Worm (Caenorhabditis elegans) whole organism, L3 larva: ENCODE data around the gene R09E12.9.

Source experiments
- R02D3.7 ChIP-seq: fragments of 150-350 bp; optimal IDR thresholded peaks from 2 replicates; lab custom pipeline; 2014; ENCODE audit warnings: missing biosample characterization, missing genetic modification characterization
- aly-2 ChIP-seq: fragments of 150-350 bp; optimal IDR thresholded peaks from 2 replicates; lab custom pipeline; 2014; ENCODE audit warnings: missing biosample characterization, missing genetic modification characterization
- ama-1 ChIP-seq: fragments of 150-350 bp; optimal IDR thresholded peaks from 2 replicates; lab custom pipeline; 2018
- ceh-16 ChIP-seq: sonication (generic microtip); optimal IDR thresholded peaks from 2 replicates; lab custom pipeline; 2017; ENCODE audit warnings: missing biosample characterization, missing genetic modification characterization
- ceh-28 ChIP-seq: fragments of 150-350 bp; optimal IDR thresholded peaks from 2 replicates; lab custom pipeline; 2014; ENCODE audit warnings: missing biosample characterization, missing genetic modification reagents, missing genetic modification characterization
- ceh-82 ChIP-seq: fragments of 150-350 bp; optimal IDR thresholded peaks from 2 replicates; lab custom pipeline; 2014; ENCODE audit warnings: missing biosample characterization, missing genetic modification characterization
- ceh-9 ChIP-seq: sonication (generic microtip); optimal IDR thresholded peaks from 2 replicates; lab custom pipeline; 2018; ENCODE audit warnings: missing biosample characterization, missing genetic modification characterization
- daf-12 ChIP-seq: fragments of 150-350 bp; optimal IDR thresholded peaks from 2 replicates; lab custom pipeline; 2014; ENCODE audit warnings: missing biosample characterization, missing genetic modification reagents, missing genetic modification characterization
- egl-5 ChIP-seq: fragments of 150-350 bp; optimal IDR thresholded peaks from 2 replicates; lab custom pipeline; 2017; ENCODE audit warnings: missing biosample characterization, missing genetic modification reagents, missing genetic modification characterization, inconsistent platforms
- elt-1 ChIP-seq: fragments of 150-350 bp; optimal IDR thresholded peaks from 2 replicates; lab custom pipeline; 2014; ENCODE audit warnings: missing biosample characterization, missing genetic modification characterization
- elt-3 ChIP-seq, 3 experiments: fragments of 150-350 bp in 1 of 3; sonication (generic microtip) in 2 of 3; optimal IDR thresholded peaks; 2 replicates in 2 of 3; 4 replicates in 1 of 3; lab custom pipeline; 2014 to 2017; ENCODE audit warnings: missing biosample characterization in 3 of 3, missing genetic modification characterization in 3 of 3
- eor-1 ChIP-seq, 2 experiments: fragments of 150-350 bp; optimal IDR thresholded peaks; 2 replicates each; lab custom pipeline; 2014 to 2018; ENCODE audit warnings: missing biosample characterization in 2 of 2, missing genetic modification characterization in 2 of 2
- fkh-10 ChIP-seq: sonication (generic microtip); optimal IDR thresholded peaks from 2 replicates; lab custom pipeline; 2017; ENCODE audit warnings: missing biosample characterization, missing genetic modification reagents, missing genetic modification characterization
- fkh-2 ChIP-seq: fragments of 150-350 bp; optimal IDR thresholded peaks from 2 replicates; lab custom pipeline; 2014; ENCODE audit warnings: missing biosample characterization, missing genetic modification reagents, missing genetic modification characterization
- fos-1 ChIP-seq: fragments of 150-350 bp; optimal IDR thresholded peaks from 2 replicates; lab custom pipeline; 2014; ENCODE audit warnings: missing biosample characterization, missing genetic modification characterization
- hmg-11 ChIP-seq: sonication (generic microtip); optimal IDR thresholded peaks from 2 replicates; lab custom pipeline; 2016; ENCODE audit warnings: missing genetic modification characterization, missing compliant biosample characterization
- jun-1 ChIP-seq: fragments of 150-350 bp; optimal IDR thresholded peaks from 2 replicates; lab custom pipeline; 2014; ENCODE audit warnings: missing biosample characterization, missing genetic modification reagents, missing genetic modification characterization
- lin-15B ChIP-seq: fragments of 150-350 bp; optimal IDR thresholded peaks from 2 replicates; lab custom pipeline; 2014; ENCODE audit warnings: missing biosample characterization, missing genetic modification characterization
- lin-39 ChIP-seq: fragments of 150-350 bp; optimal IDR thresholded peaks from 2 replicates; lab custom pipeline; 2018; ENCODE audit warnings: missing biosample characterization, missing genetic modification reagents, missing genetic modification characterization
- lsy-12 ChIP-seq: sonication (generic microtip); optimal IDR thresholded peaks from 2 replicates; lab custom pipeline; 2016; ENCODE audit warnings: mild to moderate bottlenecking, missing genetic modification characterization, missing compliant biosample characterization
- mdl-1 ChIP-seq: fragments of 150-350 bp; optimal IDR thresholded peaks from 2 replicates; lab custom pipeline; 2014; ENCODE audit warnings: missing biosample characterization, missing genetic modification characterization
- mml-1 ChIP-seq: fragments of 150-350 bp; sonication (generic microtip); optimal IDR thresholded peaks from 3 replicates; lab custom pipeline; 2014; ENCODE audit warnings: missing biosample characterization, missing genetic modification characterization
- nfya-1 ChIP-seq: sonication (generic microtip); optimal IDR thresholded peaks from 2 replicates; lab custom pipeline; 2017; ENCODE audit warnings: missing genetic modification characterization, mild to moderate bottlenecking, missing compliant biosample characterization, antibody characterized with exemption, moderate library complexity; ENCODE audit not compliant: insufficient read depth
- nhr-11 ChIP-seq: fragments of 150-350 bp; optimal IDR thresholded peaks from 2 replicates; lab custom pipeline; 2014; ENCODE audit warnings: missing biosample characterization, missing genetic modification characterization
- nhr-23 ChIP-seq: fragments of 150-350 bp; optimal IDR thresholded peaks from 2 replicates; lab custom pipeline; 2014; ENCODE audit warnings: missing biosample characterization, missing genetic modification reagents, missing genetic modification characterization
- nhr-237 ChIP-seq: fragments of 150-350 bp; optimal IDR thresholded peaks from 2 replicates; lab custom pipeline; 2014; ENCODE audit warnings: missing biosample characterization, missing genetic modification characterization
- nhr-25 ChIP-seq: sonication (generic microtip); optimal IDR thresholded peaks from 2 replicates; lab custom pipeline; 2017; ENCODE audit warnings: missing biosample characterization, missing genetic modification characterization
- nhr-43 ChIP-seq: sonication (generic microtip); optimal IDR thresholded peaks from 2 replicates; lab custom pipeline; 2016; ENCODE audit warnings: mild to moderate bottlenecking, missing genetic modification characterization, missing compliant biosample characterization; ENCODE audit not compliant: poor library complexity, severe bottlenecking
- nhr-67 ChIP-seq: fragments of 150-350 bp; optimal IDR thresholded peaks from 2 replicates; lab custom pipeline; 2014; ENCODE audit warnings: missing biosample characterization, missing genetic modification characterization
- nhr-76 ChIP-seq: fragments of 150-350 bp; sonication (generic microtip); optimal IDR thresholded peaks from 5 replicates; lab custom pipeline; 2014; ENCODE audit warnings: missing biosample characterization, missing genetic modification characterization
- nhr-77 ChIP-seq: fragments of 150-350 bp; optimal IDR thresholded peaks from 2 replicates; lab custom pipeline; 2014; ENCODE audit warnings: missing biosample characterization, missing genetic modification characterization
- pha-4 ChIP-seq: fragments of 150-350 bp; optimal IDR thresholded peaks from 2 replicates; lab custom pipeline; 2014; ENCODE audit warnings: missing biosample characterization, missing genetic modification reagents, missing genetic modification characterization
- sea-2 ChIP-seq: fragments of 150-350 bp; sonication (generic microtip); optimal IDR thresholded peaks from 4 replicates; lab custom pipeline; 2014; ENCODE audit warnings: missing biosample characterization, missing genetic modification reagents, missing genetic modification characterization
- skn-1 ChIP-seq: fragments of 150-350 bp; optimal IDR thresholded peaks from 2 replicates; lab custom pipeline; 2014; ENCODE audit warnings: missing biosample characterization, missing genetic modification characterization
- snpc-4 ChIP-seq: fragments of 150-350 bp; optimal IDR thresholded peaks from 2 replicates; lab custom pipeline; 2014; ENCODE audit warnings: missing biosample characterization, missing genetic modification characterization
- tbx-2 ChIP-seq: sonication (generic microtip); optimal IDR thresholded peaks from 2 replicates; lab custom pipeline; 2016; ENCODE audit warnings: mild to moderate bottlenecking, missing genetic modification characterization, missing compliant biosample characterization
- unc-39 ChIP-seq: sonication (generic microtip); optimal IDR thresholded peaks from 4 replicates; lab custom pipeline; 2017; ENCODE audit warnings: missing biosample characterization, missing genetic modification characterization
- unc-62 ChIP-seq: fragments of 150-350 bp; sonication (generic microtip); optimal IDR thresholded peaks from 4 replicates; lab custom pipeline; 2014; ENCODE audit warnings: missing biosample characterization, missing genetic modification reagents, missing genetic modification characterization
- ztf-4 ChIP-seq: fragments of 150-350 bp; optimal IDR thresholded peaks from 2 replicates; lab custom pipeline; 2014; ENCODE audit warnings: missing biosample characterization, missing genetic modification characterization

R09E12.9 gene

DNA sequence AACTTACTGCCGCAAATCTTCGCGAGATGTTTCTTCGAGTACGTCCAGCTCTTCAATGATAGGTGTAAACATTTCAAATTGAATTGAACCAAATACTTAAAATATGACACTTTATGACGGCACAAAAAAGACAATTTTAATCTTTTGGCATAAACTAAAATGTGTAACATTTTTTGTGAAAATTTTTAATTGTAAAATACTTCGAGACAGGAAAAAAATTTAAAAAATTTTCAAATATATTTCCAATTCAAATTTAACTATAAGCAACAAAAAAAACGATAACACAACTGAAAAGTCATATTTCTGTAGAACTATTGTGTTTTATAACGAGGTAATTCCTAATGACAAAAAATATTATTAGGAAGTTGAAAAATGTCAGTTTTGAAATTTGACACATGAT lies 15.5 kb upstream of the R09E12.9 start, which contains the start of gene C05E4.12:
Gene C05E4.12, minus strand, starts transcription at position 101 of the 400 bp plus-strand sequence.
- no peak for TF ChIP-seq ceh-16
- TF ChIP-seq nhr-25 (tag; lab: Kevin White, UChicago): no peak
- TF ChIP-seq nfya-1 (tag; lab: Kevin White, UChicago): no peak
- no peak for TF ChIP-seq unc-62
- no peak for TF ChIP-seq lin-39 (tag; lab: Kevin White, UChicago)
- TF ChIP-seq fkh-2: no peak
- no peak for TF ChIP-seq aly-2
- no peak for TF ChIP-seq tbx-2 (tag; lab: Kevin White, UChicago)
- TF ChIP-seq nhr-67 (tag; lab: Kevin White, UChicago): no peak
- TF ChIP-seq ama-1: no peak
- no peak for TF ChIP-seq jun-1 (tag; lab: Kevin White, UChicago)
- TF ChIP-seq R02D3.7: no peak
- TF ChIP-seq skn-1 (tag; lab: Kevin White, UChicago): no peak
- TF ChIP-seq nhr-23 (tag; lab: Kevin White, UChicago): no peak
- no peak for TF ChIP-seq nhr-11 (tag; lab: Kevin White, UChicago)
- no peak for TF ChIP-seq snpc-4 (tag; lab: Kevin White, UChicago)
- no peak for TF ChIP-seq nhr-77 (tag; lab: Kevin White, UChicago)
- no peak for TF ChIP-seq nhr-43

- no peak for TF ChIP-seq nhr-67 (tag; lab: Kevin White, UChicago)
- TF ChIP-seq jun-1 (tag; lab: Kevin White, UChicago): no peak
- TF ChIP-seq daf-12 (tag; lab: Kevin White, UChicago): no peak
- no peak for TF ChIP-seq lin-15B
- no peak for TF ChIP-seq lsy-12 (tag; lab: Kevin White, UChicago)
- TF ChIP-seq eor-1 (tag; optimal IDR thresholded peaks at IDR 0.05; lab: Kevin White, UChicago): no peak
- no peak for TF ChIP-seq elt-1 (tag; lab: Kevin White, UChicago)
These were observed 15.1 kb upstream of the R09E12.9 start, which contains the start of gene srp-2 for ce11 chrV:762340-762739. srp-2 (plus strand) TSS chrV:762640.

ce11 chrV:764732-765131 lies 12.7 kb upstream of the R09E12.9 start, which contains the start of gene str-238:
str-238 (plus strand) TSS chrV:765032.
- no peak for TF ChIP-seq nhr-25 (tag; lab: Kevin White, UChicago)
- TF ChIP-seq ztf-4 (tag; lab: Kevin White, UChicago): no peak
- TF ChIP-seq ceh-16: no peak
- TF ChIP-seq ama-1: no peak
- no peak for TF ChIP-seq skn-1 (tag; lab: Kevin White, UChicago)
- no peak for TF ChIP-seq sea-2 (GFP tag; lab: Kevin White, UChicago)
- no peak for TF ChIP-seq elt-1 (tag; lab: Kevin White, UChicago)
- TF ChIP-seq egl-5 (tag; lab: Kevin White, UChicago): no peak
- TF ChIP-seq daf-12 (tag; lab: Kevin White, UChicago): no peak
- TF ChIP-seq ceh-9: no peak
- no peak for TF ChIP-seq fkh-2
- TF ChIP-seq, all 47 proteins: peak for 0

DNA sequence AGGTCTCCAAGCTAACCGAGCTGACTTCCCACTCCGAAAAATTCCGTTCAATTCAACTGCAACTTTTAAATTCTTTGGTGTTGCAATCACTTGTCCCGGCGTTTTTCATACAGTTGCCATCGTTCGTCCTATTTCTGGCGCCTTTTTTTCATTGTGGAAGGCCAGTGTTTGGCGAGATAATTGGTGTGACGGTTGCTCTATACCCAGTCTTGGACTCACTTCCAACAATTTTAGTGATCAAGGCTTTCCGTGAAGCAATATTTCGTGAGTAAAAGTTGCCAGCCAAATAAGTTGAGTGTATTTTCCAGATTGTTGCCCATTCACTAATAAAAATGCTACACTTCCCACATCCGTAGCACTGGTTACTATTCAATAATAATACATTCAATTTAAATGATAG lies 5.2 kb upstream of the R09E12.9 start:
- TF ChIP-seq nhr-23 (tag; lab: Kevin White, UChicago): no peak
- TF ChIP-seq elt-3 (tag; optimal IDR thresholded peaks at IDR 0.05; lab: Kevin White, UChicago): no peak
- no peak for TF ChIP-seq jun-1 (tag; lab: Kevin White, UChicago)
- no peak for TF ChIP-seq ceh-28 (tag; lab: Kevin White, UChicago)
- no peak for TF ChIP-seq ama-1
- no peak for TF ChIP-seq lin-39 (tag; lab: Kevin White, UChicago)
- TF ChIP-seq nhr-67 (tag; lab: Kevin White, UChicago): no peak
- TF ChIP-seq nhr-237: no peak
- no peak for TF ChIP-seq lsy-12 (tag; lab: Kevin White, UChicago)
- no peak for TF ChIP-seq mml-1 (tag; lab: Kevin White, UChicago)
- TF ChIP-seq nhr-25 (tag; lab: Kevin White, UChicago): no peak
- no peak for TF ChIP-seq snpc-4 (tag; lab: Kevin White, UChicago)
- no peak for TF ChIP-seq fos-1 (tag; lab: Kevin White, UChicago)
- no peak for TF ChIP-seq tbx-2 (tag; lab: Kevin White, UChicago)
- TF ChIP-seq sea-2 (GFP tag; lab: Kevin White, UChicago): no peak

DNA sequence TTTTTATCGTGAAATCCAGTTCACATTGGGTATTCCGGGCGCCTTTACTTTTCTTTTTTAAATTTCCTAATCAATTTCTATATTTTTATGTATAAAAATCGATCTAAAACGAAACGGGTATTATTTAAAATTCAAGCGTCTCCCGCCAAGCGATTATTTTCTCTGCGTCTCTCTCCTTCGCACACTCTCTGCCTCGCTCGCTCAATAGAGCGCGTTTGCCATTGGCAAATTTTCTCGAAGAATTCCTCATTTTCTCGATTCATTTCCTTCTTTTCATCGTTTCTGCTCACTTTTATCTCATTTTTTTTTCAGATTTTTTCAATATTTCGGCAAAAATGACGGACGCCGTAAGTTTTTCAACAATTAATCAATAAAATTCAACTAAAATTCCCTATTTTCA lies 4.1 kb upstream of the R09E12.9 start, which contains the start of gene sti-1:
Gene sti-1, plus strand, starts transcription at position 263 of the 400 bp plus-strand sequence.
- peak; percentile 94 for TF ChIP-seq egl-5 (tag; lab: Kevin White, UChicago)
- TF ChIP-seq pha-4 (tag; lab: Kevin White, UChicago): peak; percentile 89
- peak; percentile 4 for TF ChIP-seq ama-1
- peak; percentile 83 for TF ChIP-seq lin-39 (tag; lab: Kevin White, UChicago)
- TF ChIP-seq daf-12 (tag; lab: Kevin White, UChicago): no peak
- TF ChIP-seq ceh-9: no peak
- TF ChIP-seq skn-1 (tag; lab: Kevin White, UChicago): peak; percentile 35
- no peak for TF ChIP-seq nhr-237
- TF ChIP-seq lin-15B: peak; percentile 85
- TF ChIP-seq eor-1 (tag; optimal IDR thresholded peaks at IDR 0.05; lab: Kevin White, UChicago): peak in 1 of 2 experiments; percentile 8
- TF ChIP-seq lsy-12 (tag; lab: Kevin White, UChicago): peak; percentile 45
- no peak for TF ChIP-seq tbx-2 (tag; lab: Kevin White, UChicago)
- TF ChIP-seq ceh-82 (tag; lab: Kevin White, UChicago): peak; percentile 20
- TF ChIP-seq nhr-43: peak; percentile 68
- TF ChIP-seq nhr-76 (tag; lab: Kevin White, UChicago): peak; percentile 20
- no peak for TF ChIP-seq mdl-1 (tag; lab: Kevin White, UChicago)
- no peak for TF ChIP-seq nhr-67 (tag; lab: Kevin White, UChicago)
- TF ChIP-seq unc-39 (tag; lab: Kevin White, UChicago): no peak
- peak; percentile 90 for TF ChIP-seq nhr-23 (tag; lab: Kevin White, UChicago)
- TF ChIP-seq nhr-11 (tag; lab: Kevin White, UChicago): no peak
- no peak for TF ChIP-seq unc-62
- no peak for TF ChIP-seq fkh-10 (GFP tag; lab: Kevin White, UChicago)
- TF ChIP-seq fos-1 (tag; lab: Kevin White, UChicago): no peak
- no peak for TF ChIP-seq ztf-4 (tag; lab: Kevin White, UChicago)
- peak; percentile 64 for TF ChIP-seq hmg-11 (tag; lab: Kevin White, UChicago)
- TF ChIP-seq R02D3.7: peak; percentile 70
- no peak for TF ChIP-seq elt-3 (tag; optimal IDR thresholded peaks at IDR 0.05; lab: Kevin White, UChicago)
- TF ChIP-seq nhr-77 (tag; lab: Kevin White, UChicago): peak; percentile 76
- TF ChIP-seq fkh-2: no peak
